Worm (Caenorhabditis elegans) whole organism, L1 larva: ENCODE measurements around the gene lgg-3.
A peak's percentile ranks its signal among the peaks of the same experiment; 100 is the strongest.

Experiments used
- C34B4.2 ChIP-seq: sonication (generic microtip); optimal IDR thresholded peaks from 2 replicates; lab custom pipeline; 2017; ENCODE audit warnings: mild to moderate bottlenecking, missing genetic modification characterization, missing compliant biosample characterization
- F16B12.6 ChIP-seq: fragments of 150-350 bp; optimal IDR thresholded peaks from 2 replicates; lab custom pipeline; 2014; ENCODE audit warnings: missing biosample characterization, missing genetic modification characterization
- aha-1 ChIP-seq: fragments of 150-350 bp; optimal IDR thresholded peaks from 2 replicates; lab custom pipeline; 2014; ENCODE audit warnings: missing biosample characterization, missing genetic modification characterization
- alr-1 ChIP-seq: fragments of 200-800 bp; sonication (Bioruptor generic); optimal IDR thresholded peaks from 2 replicates; lab custom pipeline; 2018; ENCODE audit warnings: borderline replicate concordance, mild to moderate bottlenecking, missing genetic modification characterization, missing compliant biosample characterization
- ama-1 ChIP-seq: fragments of 150-350 bp; optimal IDR thresholded peaks from 2 replicates; lab custom pipeline; 2014
- blmp-1 ChIP-seq: fragments of 150-350 bp; optimal IDR thresholded peaks from 2 replicates; lab custom pipeline; 2014; ENCODE audit warnings: missing biosample characterization, missing genetic modification characterization
- ceh-8 ChIP-seq: fragments of 200-800 bp; sonication (Bioruptor generic); optimal IDR thresholded peaks from 2 replicates; lab custom pipeline; 2018; ENCODE audit warnings: mild to moderate bottlenecking, missing genetic modification characterization, moderate library complexity, missing compliant biosample characterization
- ceh-88 ChIP-seq: fragments of 200-800 bp; sonication (Bioruptor generic); IDR thresholded peaks from 2 replicates; pipeline ENCODE4 v1.3.6; 2022; ENCODE audit warnings: missing genetic modification characterization, missing compliant biosample characterization
- ceh-90 ChIP-seq: sonication (generic microtip); optimal IDR thresholded peaks from 2 replicates; lab custom pipeline; 2016; ENCODE audit warnings: missing genetic modification characterization, missing compliant biosample characterization
- ces-1 ChIP-seq: fragments of 150-350 bp; optimal IDR thresholded peaks from 2 replicates; lab custom pipeline; 2014; ENCODE audit warnings: missing biosample characterization, missing genetic modification reagents, missing genetic modification characterization
- efl-1 ChIP-seq, 4 experiments: fragments of 150-350 bp; optimal IDR thresholded peaks in 3 of 4; peaks in 1 of 4; 1 replicate in 1 of 4; 2 replicates in 3 of 4; lab custom pipeline; 2014; ENCODE audit warnings: missing biosample characterization in 2 of 4, missing genetic modification characterization in 2 of 4, missing genetic modification reagents in 2 of 4
- efl-3 ChIP-seq: fragments of 200-800 bp; sonication (Bioruptor generic); optimal IDR thresholded peaks from 2 replicates; lab custom pipeline; 2018; ENCODE audit warnings: mild to moderate bottlenecking, missing genetic modification characterization, missing compliant biosample characterization
- egl-27 ChIP-seq, 2 experiments: fragments of 150-350 bp in 1 of 2; sonication (generic microtip); optimal IDR thresholded peaks; 3 replicates each; lab custom pipeline; 2017 to 2018; ENCODE audit warnings: missing biosample characterization in 2 of 2, missing genetic modification characterization in 2 of 2, missing genetic modification reagents in 2 of 2
- elt-2 ChIP-seq: sonication (generic microtip); optimal IDR thresholded peaks from 2 replicates; lab custom pipeline; 2016; ENCODE audit warnings: missing genetic modification characterization, mild to moderate bottlenecking, inconsistent platforms, missing compliant biosample characterization, missing genetic modification reagents
- elt-3 ChIP-seq, 6 experiments: fragments of 150-350 bp in 1 of 6; sonication (generic microtip); optimal IDR thresholded peaks; 2 replicates each; lab custom pipeline; 2017 to 2018; ENCODE audit warnings: missing biosample characterization in 6 of 6, missing genetic modification characterization in 6 of 6, inconsistent platforms in 1 of 6
- fkh-4 ChIP-seq: sonication (generic microtip); optimal IDR thresholded peaks from 2 replicates; lab custom pipeline; 2016; ENCODE audit warnings: missing compliant biosample characterization, missing genetic modification characterization, borderline replicate concordance
- fkh-8 ChIP-seq: sonication (generic microtip); optimal IDR thresholded peaks from 2 replicates; lab custom pipeline; 2016; ENCODE audit warnings: mild to moderate bottlenecking, missing genetic modification characterization, missing compliant biosample characterization
- hlh-17 ChIP-seq: fragments of 200-800 bp; sonication (Bioruptor generic); optimal IDR thresholded peaks from 2 replicates; lab custom pipeline; 2018; ENCODE audit warnings: missing genetic modification characterization, mild to moderate bottlenecking, missing compliant biosample characterization, moderate library complexity, borderline replicate concordance
- hlh-4 ChIP-seq: sonication (generic microtip); optimal IDR thresholded peaks from 2 replicates; lab custom pipeline; 2016; ENCODE audit warnings: mild to moderate bottlenecking, missing genetic modification characterization, missing compliant biosample characterization
- irx-1 ChIP-seq: sonication (generic microtip); optimal IDR thresholded peaks from 2 replicates; lab custom pipeline; 2016; ENCODE audit warnings: missing genetic modification characterization, missing compliant biosample characterization
- isw-1 ChIP-seq: fragments of 200-800 bp; sonication (Bioruptor generic); IDR thresholded peaks from 2 replicates; pipeline ENCODE4 v1.3.6; 2022; ENCODE audit warnings: missing genetic modification characterization, missing compliant biosample characterization
- lin-13 ChIP-seq: fragments of 150-350 bp; optimal IDR thresholded peaks from 2 replicates; lab custom pipeline; 2014; ENCODE audit warnings: missing biosample characterization, missing genetic modification reagents, missing genetic modification characterization
- lin-39 ChIP-seq: fragments of 150-350 bp; optimal IDR thresholded peaks from 2 replicates; lab custom pipeline; 2014; ENCODE audit warnings: missing biosample characterization, missing genetic modification reagents, missing genetic modification characterization
- lsy-2 ChIP-seq, 2 experiments: fragments of 150-350 bp; optimal IDR thresholded peaks; 2 replicates each; lab custom pipeline; 2014; ENCODE audit warnings: missing biosample characterization in 2 of 2, missing genetic modification characterization in 2 of 2
- mab-9 ChIP-seq: fragments of 200-800 bp; sonication (Bioruptor generic); IDR thresholded peaks from 2 replicates; pipeline ENCODE4 v1.3.6; 2022; ENCODE audit warnings: missing genetic modification reagents, missing genetic modification characterization, missing compliant biosample characterization
- mdl-1 ChIP-seq, 2 experiments: fragments of 150-350 bp; optimal IDR thresholded peaks; 2 replicates each; lab custom pipeline; 2014 to 2017; ENCODE audit warnings: missing biosample characterization in 2 of 2, missing genetic modification characterization in 2 of 2, inconsistent platforms in 1 of 2
- mef-2 ChIP-seq: fragments of 150-350 bp; optimal IDR thresholded peaks from 2 replicates; lab custom pipeline; 2014; ENCODE audit warnings: missing biosample characterization, missing genetic modification characterization
- nhr-12 ChIP-seq: sonication (generic microtip); optimal IDR thresholded peaks from 2 replicates; lab custom pipeline; 2017; ENCODE audit warnings: missing biosample characterization, missing genetic modification characterization
- nhr-28 ChIP-seq: fragments of 150-350 bp; optimal IDR thresholded peaks from 2 replicates; lab custom pipeline; 2014; ENCODE audit warnings: missing biosample characterization, missing genetic modification characterization
- nhr-47 ChIP-seq: sonication (generic microtip); optimal IDR thresholded peaks from 2 replicates; lab custom pipeline; 2016; ENCODE audit warnings: mild to moderate bottlenecking, missing genetic modification characterization, moderate library complexity, missing compliant biosample characterization
- nhr-71 ChIP-seq: sonication (generic microtip); optimal IDR thresholded peaks from 2 replicates; lab custom pipeline; 2016; ENCODE audit warnings: mild to moderate bottlenecking, missing genetic modification characterization, moderate library complexity, missing compliant biosample characterization
- nhr-85 ChIP-seq: sonication (generic microtip); peaks from one replicate; lab custom pipeline; 2016; ENCODE audit warnings: missing genetic modification characterization, inconsistent platforms, missing compliant biosample characterization
- pax-3 ChIP-seq: fragments of 200-800 bp; sonication (Bioruptor generic); optimal IDR thresholded peaks from 2 replicates; lab custom pipeline; 2018; ENCODE audit warnings: mild to moderate bottlenecking, missing genetic modification characterization, moderate library complexity, missing compliant biosample characterization
- pqm-1 ChIP-seq: sonication (generic microtip); optimal IDR thresholded peaks from 3 replicates; lab custom pipeline; 2017; ENCODE audit warnings: missing biosample characterization, missing genetic modification characterization
- rnt-1 ChIP-seq: sonication (generic microtip); optimal IDR thresholded peaks from 2 replicates; lab custom pipeline; 2016; ENCODE audit warnings: mild to moderate bottlenecking, missing genetic modification characterization, moderate library complexity, missing compliant biosample characterization
- skn-1 ChIP-seq: fragments of 150-350 bp; optimal IDR thresholded peaks from 2 replicates; lab custom pipeline; 2014; ENCODE audit warnings: missing biosample characterization, missing genetic modification characterization
- snpc-4 ChIP-seq: fragments of 150-350 bp; optimal IDR thresholded peaks from 2 replicates; lab custom pipeline; 2014; ENCODE audit warnings: missing biosample characterization, missing genetic modification characterization
- snu-23 ChIP-seq: sonication (generic microtip); optimal IDR thresholded peaks from 2 replicates; lab custom pipeline; 2016; ENCODE audit warnings: missing genetic modification characterization, missing compliant biosample characterization
- sox-4 ChIP-seq: sonication (generic microtip); optimal IDR thresholded peaks from 2 replicates; lab custom pipeline; 2016; ENCODE audit warnings: missing genetic modification characterization, missing compliant biosample characterization
- sup-37 ChIP-seq: fragments of 200-800 bp; sonication (Bioruptor generic); optimal IDR thresholded peaks from 2 replicates; lab custom pipeline; 2018; ENCODE audit warnings: mild to moderate bottlenecking, missing genetic modification characterization, missing compliant biosample characterization
- swsn-7 ChIP-seq: sonication (generic microtip); optimal IDR thresholded peaks from 2 replicates; lab custom pipeline; 2016; ENCODE audit warnings: missing genetic modification characterization, missing compliant biosample characterization
- tbx-2 ChIP-seq: sonication (generic microtip); optimal IDR thresholded peaks from 2 replicates; lab custom pipeline; 2016; ENCODE audit warnings: missing genetic modification characterization, missing compliant biosample characterization
- unc-86 ChIP-seq: sonication (generic microtip); optimal IDR thresholded peaks from 2 replicates; lab custom pipeline; 2016; ENCODE audit warnings: missing genetic modification characterization, missing compliant biosample characterization
- vab-15 ChIP-seq: sonication (generic microtip); optimal IDR thresholded peaks from 2 replicates; lab custom pipeline; 2017; ENCODE audit warnings: missing genotype, mild to moderate bottlenecking, missing genetic modification characterization, missing compliant biosample characterization
- xbp-1 ChIP-seq: sonication (generic microtip); optimal IDR thresholded peaks from 2 replicates; lab custom pipeline; 2016; ENCODE audit warnings: missing genetic modification characterization, missing compliant biosample characterization
- ztf-11 ChIP-seq, 2 experiments: sonication (generic microtip); optimal IDR thresholded peaks; 2 replicates each; lab custom pipeline; 2016 to 2017; ENCODE audit warnings: missing genetic modification characterization in 2 of 2, missing biosample characterization in 1 of 2, missing compliant biosample characterization in 1 of 2
- ztf-4 ChIP-seq: fragments of 150-350 bp; optimal IDR thresholded peaks from 2 replicates; lab custom pipeline; 2014; ENCODE audit warnings: missing biosample characterization, missing genetic modification characterization

lgg-3 gene

DNA sequence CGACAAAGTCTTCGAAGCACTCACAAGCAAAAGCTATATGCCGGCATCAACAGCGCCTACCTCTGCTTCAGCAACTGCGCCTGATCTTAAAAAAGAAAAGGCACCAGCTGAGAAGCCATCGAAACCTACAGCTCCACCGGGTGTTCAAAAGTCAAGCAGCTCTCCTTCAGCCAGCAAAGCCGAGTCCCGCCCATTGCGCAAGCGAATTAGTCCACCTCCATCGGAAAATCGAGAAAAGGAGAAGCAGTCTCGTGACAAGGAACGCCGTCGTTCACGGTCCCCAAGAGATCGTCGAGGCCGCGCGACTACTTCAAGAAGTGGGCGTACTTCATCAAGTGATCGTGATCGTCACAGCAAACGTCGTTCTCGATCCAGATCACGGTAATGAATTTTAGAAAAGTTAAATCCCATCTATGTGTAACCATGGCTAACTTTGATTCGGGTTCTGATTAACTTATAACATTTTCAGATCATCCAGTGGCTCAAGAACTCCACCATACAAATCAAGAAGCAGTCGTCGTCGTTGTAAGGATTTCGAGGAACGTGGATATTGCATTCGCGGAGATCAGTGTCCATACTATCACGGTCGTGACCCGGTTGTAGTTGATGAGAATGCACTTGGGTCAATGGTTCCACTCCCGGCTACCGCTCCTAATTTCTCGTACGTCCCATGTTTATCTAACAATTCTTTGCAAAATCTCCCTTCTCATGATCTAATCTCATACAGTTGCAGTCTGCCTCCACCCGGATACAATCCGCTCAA, 14.2 kb upstream of the lgg-3 start:
- TF ChIP-seq ztf-4 (tag; lab: Kevin White, UChicago) (no peak), lin-39 (tag; lab: Kevin White, UChicago) (no peak), ztf-11 (tag; optimal IDR thresholded peaks at IDR 0.05; lab: Kevin White, UChicago) (no peak), fkh-4 (tag; lab: Kevin White, UChicago) (no peak), sup-37 (GFP tag; lab: Kevin White, UChicago) (no peak), xbp-1 (tag; lab: Kevin White, UChicago) (no peak)

ce11 chrIII:5711242-5711641, 13.4 kb upstream of the lgg-3 start, which contains the start of gene rbm-26:
rbm-26 (plus strand) TSS chrIII:5711542.
- TF ChIP-seq C34B4.2 (tag; lab: Kevin White, UChicago): no peak
- peak; percentile 56 for TF ChIP-seq blmp-1 (tag; lab: Kevin White, UChicago)

DNA sequence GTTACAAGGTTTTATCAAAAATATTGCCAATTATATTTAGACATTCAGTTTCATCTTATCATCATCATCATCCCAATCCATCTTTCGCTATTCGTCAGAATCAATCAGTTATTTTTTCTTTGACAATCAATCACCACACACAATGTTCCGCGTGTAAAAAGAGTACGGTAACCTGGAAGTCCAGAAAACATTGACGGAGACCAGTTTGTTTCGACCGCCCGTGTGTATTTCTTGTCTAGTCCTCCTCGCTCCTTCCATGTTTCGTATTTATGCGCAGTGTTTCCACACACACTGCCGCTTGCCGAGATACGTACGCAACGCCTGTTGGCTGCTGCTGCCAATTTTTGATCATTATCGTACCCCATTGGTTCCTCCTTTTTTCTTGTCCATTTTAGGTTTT, 12.9 kb upstream of the lgg-3 start:
- peak; percentile 30 for TF ChIP-seq xbp-1 (tag; lab: Kevin White, UChicago)
- TF ChIP-seq pax-3: no peak
- TF ChIP-seq nhr-47 (tag; lab: Kevin White, UChicago): no peak
- no peak for TF ChIP-seq vab-15 (tag; lab: Kevin White, UChicago)
- no peak for TF ChIP-seq fkh-8
- peak; percentile 29 for TF ChIP-seq tbx-2
- no peak for TF ChIP-seq hlh-4 (tag; lab: Kevin White, UChicago)
- no peak for TF ChIP-seq ceh-8 (GFP tag; lab: Kevin White, UChicago)
- no peak for TF ChIP-seq ceh-90 (tag; lab: Kevin White, UChicago)
- TF ChIP-seq nhr-12 (tag; lab: Kevin White, UChicago): no peak
- TF ChIP-seq lin-13: no peak
- no peak for TF ChIP-seq aha-1 (tag; lab: Kevin White, UChicago)
- TF ChIP-seq snu-23: peak; percentile 58
- peak; percentile 38 for TF ChIP-seq elt-2
- no peak for TF ChIP-seq efl-3 (GFP tag; lab: Kevin White, UChicago)
- no peak for TF ChIP-seq sox-4
- no peak for TF ChIP-seq skn-1 (tag; lab: Kevin White, UChicago)
- no peak for TF ChIP-seq F16B12.6
- TF ChIP-seq nhr-28 (tag; lab: Kevin White, UChicago): no peak
- peak in 1 of 2 experiments; percentile 87 for TF ChIP-seq lsy-2 (tag; optimal IDR thresholded peaks at IDR 0.05; lab: Kevin White, UChicago)
- TF ChIP-seq unc-86 (tag; lab: Kevin White, UChicago): no peak
- TF ChIP-seq elt-3 (tag; optimal IDR thresholded peaks at IDR 0.05; lab: Kevin White, UChicago): peak in 3 of 6 experiments; percentile 11 to 61 (median 38)
- peak; percentile 37 for TF ChIP-seq nhr-71 (tag; lab: Kevin White, UChicago)
- TF ChIP-seq mab-9: no peak
- TF ChIP-seq ztf-11 (tag; optimal IDR thresholded peaks at IDR 0.05; lab: Kevin White, UChicago): no peak
- TF ChIP-seq fkh-4 (tag; lab: Kevin White, UChicago): no peak
- TF ChIP-seq ceh-88 (GFP tag; lab: Robert Waterston, UW): no peak
- TF ChIP-seq ces-1 (GFP tag; lab: Kevin White, UChicago): no peak
- TF ChIP-seq egl-27 (tag; optimal IDR thresholded peaks at IDR 0.05; lab: Kevin White, UChicago): no peak
- no peak for TF ChIP-seq isw-1 (GFP tag; lab: Robert Waterston, UW)
- TF ChIP-seq hlh-17 (GFP tag; lab: Kevin White, UChicago): no peak
- TF ChIP-seq mef-2 (tag; lab: Kevin White, UChicago): no peak
- no peak for TF ChIP-seq alr-1 (tag; lab: Kevin White, UChicago)
- TF ChIP-seq pqm-1 (tag; lab: Kevin White, UChicago): no peak
- TF ChIP-seq efl-1 (optimal IDR thresholded peaks at IDR 0.05; lab: Kevin White, UChicago): peak in 1 of 2 experiments; percentile 24
- peak in 1 of 2 experiments; percentile 5 for TF ChIP-seq efl-1 (GFP tag; optimal IDR thresholded peaks at IDR 0.05 in 1 of 2; lab: Kevin White, UChicago)
- peak; percentile 80 for TF ChIP-seq nhr-85 (tag; lab: Kevin White, UChicago)
- no peak for TF ChIP-seq rnt-1 (tag; lab: Kevin White, UChicago)
- TF ChIP-seq blmp-1 (tag; lab: Kevin White, UChicago): peak; percentile 76
- TF ChIP-seq swsn-7 (tag; lab: Kevin White, UChicago): no peak
- TF ChIP-seq irx-1 (tag; lab: Kevin White, UChicago): no peak
- no peak for TF ChIP-seq ama-1 (lab: Kevin White, UChicago)
- peak in 1 of 2 experiments; percentile 53 for TF ChIP-seq mdl-1 (tag; optimal IDR thresholded peaks at IDR 0.05; lab: Kevin White, UChicago)
- no peak for TF ChIP-seq snpc-4 (tag; lab: Kevin White, UChicago)
